Worm (Caenorhabditis elegans) whole organism, late embryonic: ENCODE data around the gene C54E4.12.

Experiments
- C38D4.7 ChIP-seq: fragments of 200-800 bp; sonication (Bioruptor generic); optimal IDR thresholded peaks from 2 replicates; lab custom pipeline; 2018; ENCODE audit warnings: mild to moderate bottlenecking, missing genetic modification characterization, moderate library complexity, missing compliant biosample characterization
- F13H6.1 ChIP-seq: sonication (generic microtip); optimal IDR thresholded peaks from 2 replicates; lab custom pipeline; 2016; ENCODE audit warnings: missing genetic modification characterization, missing compliant biosample characterization
- K02D7.2 ChIP-seq: sonication (generic microtip); optimal IDR thresholded peaks from 2 replicates; lab custom pipeline; 2017; ENCODE audit warnings: mild to moderate bottlenecking, missing genetic modification characterization, missing compliant biosample characterization
- ceh-14 ChIP-seq: sonication (generic microtip); optimal IDR thresholded peaks from 2 replicates; lab custom pipeline; 2016; ENCODE audit warnings: missing genotype, missing genetic modification characterization, missing compliant biosample characterization
- ceh-18 ChIP-seq: sonication (generic microtip); optimal IDR thresholded peaks from 2 replicates; lab custom pipeline; 2016; ENCODE audit warnings: missing genetic modification characterization, missing compliant biosample characterization
- ceh-2 ChIP-seq: sonication (generic microtip); optimal IDR thresholded peaks from 2 replicates; lab custom pipeline; 2016; ENCODE audit warnings: missing genotype, missing genetic modification characterization, missing compliant biosample characterization
- ceh-24 ChIP-seq: sonication (generic microtip); optimal IDR thresholded peaks from 2 replicates; lab custom pipeline; 2016; ENCODE audit warnings: mild to moderate bottlenecking, missing genetic modification characterization, missing compliant biosample characterization
- ceh-34 ChIP-seq: sonication (generic microtip); optimal IDR thresholded peaks from 2 replicates; lab custom pipeline; 2016; ENCODE audit warnings: mild to moderate bottlenecking, missing genetic modification characterization, missing compliant biosample characterization
- ceh-45 ChIP-seq: fragments of 200-800 bp; sonication (Bioruptor generic); IDR thresholded peaks from 2 replicates; pipeline ENCODE4 v1.3.6; 2022; ENCODE audit warnings: missing genetic modification reagents, missing genetic modification characterization, missing compliant biosample characterization
- ceh-48 ChIP-seq: sonication (generic microtip); optimal IDR thresholded peaks from 2 replicates; lab custom pipeline; 2016; ENCODE audit warnings: missing genetic modification characterization, inconsistent platforms, missing compliant biosample characterization
- ceh-6 ChIP-seq: fragments of 200-800 bp; sonication (Bioruptor generic); optimal IDR thresholded peaks from 2 replicates; lab custom pipeline; 2018; ENCODE audit warnings: mild to moderate bottlenecking, missing genetic modification characterization, missing compliant biosample characterization
- ceh-9 ChIP-seq: sonication (generic microtip); optimal IDR thresholded peaks from 2 replicates; lab custom pipeline; 2016; ENCODE audit warnings: mild to moderate bottlenecking, missing genetic modification characterization, inconsistent platforms, missing compliant biosample characterization
- che-1 ChIP-seq: sonication (generic microtip); optimal IDR thresholded peaks from 2 replicates; lab custom pipeline; 2016; ENCODE audit warnings: mild to moderate bottlenecking, missing genetic modification characterization, missing compliant biosample characterization
- elt-2 ChIP-seq: sonication (generic microtip); optimal IDR thresholded peaks from 2 replicates; lab custom pipeline; 2016; ENCODE audit warnings: missing genetic modification reagents, missing genetic modification characterization, missing compliant biosample characterization
- elt-4 ChIP-seq: sonication (generic microtip); optimal IDR thresholded peaks from 2 replicates; lab custom pipeline; 2016; ENCODE audit warnings: missing genetic modification characterization, missing compliant biosample characterization
- ets-4 ChIP-seq: sonication (generic microtip); optimal IDR thresholded peaks from 2 replicates; lab custom pipeline; 2016; ENCODE audit warnings: missing genetic modification characterization, missing compliant biosample characterization
- fkh-6 ChIP-seq: sonication (generic microtip); optimal IDR thresholded peaks from 2 replicates; lab custom pipeline; 2016; ENCODE audit warnings: missing genetic modification characterization, missing compliant biosample characterization
- gmeb-2 ChIP-seq: sonication (generic microtip); optimal IDR thresholded peaks from 2 replicates; lab custom pipeline; 2016; ENCODE audit warnings: missing genetic modification characterization, inconsistent platforms, missing compliant biosample characterization
- hlh-15 ChIP-seq: sonication (generic microtip); optimal IDR thresholded peaks from 2 replicates; lab custom pipeline; 2016; ENCODE audit warnings: missing genetic modification characterization, missing compliant biosample characterization
- lin-11 ChIP-seq: fragments of 200-800 bp; sonication (Bioruptor generic); optimal IDR thresholded peaks from 2 replicates; lab custom pipeline; 2018; ENCODE audit warnings: mild to moderate bottlenecking, missing genetic modification characterization, missing compliant biosample characterization
- madf-2 ChIP-seq: sonication (generic microtip); optimal IDR thresholded peaks from 2 replicates; lab custom pipeline; 2017; ENCODE audit warnings: missing genetic modification characterization, missing compliant biosample characterization
- nfya-1 ChIP-seq: sonication (generic microtip); optimal IDR thresholded peaks from 2 replicates; lab custom pipeline; 2017; ENCODE audit warnings: missing genetic modification characterization, mild to moderate bottlenecking, missing compliant biosample characterization, antibody characterized with exemption, moderate library complexity
- nhr-11 ChIP-seq: fragments of 150-350 bp; optimal IDR thresholded peaks from 2 replicates; lab custom pipeline; 2014; ENCODE audit warnings: missing biosample characterization, missing genetic modification characterization
- odd-2 ChIP-seq: sonication (generic microtip); optimal IDR thresholded peaks from 2 replicates; lab custom pipeline; 2017; ENCODE audit warnings: antibody characterized with exemption, mild to moderate bottlenecking, missing genetic modification characterization, missing compliant biosample characterization
- pag-3 ChIP-seq: sonication (generic microtip); optimal IDR thresholded peaks from 2 replicates; lab custom pipeline; 2016; ENCODE audit warnings: missing compliant biosample characterization, missing genetic modification characterization, borderline replicate concordance
- pha-2 ChIP-seq: sonication (generic microtip); optimal IDR thresholded peaks from 2 replicates; lab custom pipeline; 2017; ENCODE audit warnings: mild to moderate bottlenecking, missing genetic modification characterization, missing compliant biosample characterization
- pha-4 ChIP-seq: fragments of 150-350 bp; optimal IDR thresholded peaks from 2 replicates; lab custom pipeline; 2018; ENCODE audit warnings: missing biosample characterization, missing genetic modification reagents, missing genetic modification characterization
- pros-1 ChIP-seq: fragments of 150-350 bp; optimal IDR thresholded peaks from 2 replicates; lab custom pipeline; 2014; ENCODE audit warnings: missing biosample characterization, missing genetic modification reagents, missing genetic modification characterization
- ref-2 ChIP-seq: sonication (generic microtip); optimal IDR thresholded peaks from 2 replicates; lab custom pipeline; 2016; ENCODE audit warnings: missing genetic modification characterization, missing compliant biosample characterization
- sox-4 ChIP-seq: sonication (generic microtip); optimal IDR thresholded peaks from 2 replicates; lab custom pipeline; 2017; ENCODE audit warnings: mild to moderate bottlenecking, missing genetic modification characterization, inconsistent platforms, missing compliant biosample characterization
- tbx-2 ChIP-seq: sonication (generic microtip); optimal IDR thresholded peaks from 2 replicates; lab custom pipeline; 2016; ENCODE audit warnings: missing genetic modification characterization, missing compliant biosample characterization
- tbx-7 ChIP-seq: sonication (generic microtip); optimal IDR thresholded peaks from 2 replicates; lab custom pipeline; 2016; ENCODE audit warnings: missing genotype, missing genetic modification characterization, missing compliant biosample characterization
- ttx-3 ChIP-seq: sonication (generic microtip); optimal IDR thresholded peaks from 2 replicates; lab custom pipeline; 2016; ENCODE audit warnings: missing genetic modification reagents, missing genetic modification characterization, missing compliant biosample characterization
- unc-86 ChIP-seq: sonication (generic microtip); optimal IDR thresholded peaks from 2 replicates; lab custom pipeline; 2016; ENCODE audit warnings: missing genetic modification characterization, missing compliant biosample characterization
- zip-5 ChIP-seq: sonication (generic microtip); optimal IDR thresholded peaks from 2 replicates; lab custom pipeline; 2016; ENCODE audit warnings: missing genetic modification characterization, missing compliant biosample characterization
- ztf-16 ChIP-seq: sonication (generic microtip); optimal IDR thresholded peaks from 2 replicates; lab custom pipeline; 2017; ENCODE audit warnings: missing genetic modification characterization, missing compliant biosample characterization

C54E4.12 gene

ce11 chrIV:2127375-2127774 lies 13.1 kb downstream of the C54E4.12 start:
- no peak for TF ChIP-seq C38D4.7
- no peak for TF ChIP-seq K02D7.2
- no peak for TF ChIP-seq pros-1
- TF ChIP-seq ceh-6 (GFP tag; lab: Kevin White, UChicago) = no peak
- TF ChIP-seq odd-2 (tag; lab: Kevin White, UChicago) = no peak
- TF ChIP-seq ceh-18 (tag; lab: Kevin White, UChicago) = no peak
- no peak for TF ChIP-seq elt-2 (tag; lab: Kevin White, UChicago)
- TF ChIP-seq ceh-2 (tag; lab: Kevin White, UChicago) = no peak
- no peak for TF ChIP-seq gmeb-2 (tag; lab: Kevin White, UChicago)
- TF ChIP-seq ceh-45 = no peak
- no peak for TF ChIP-seq ceh-9 (tag; lab: Kevin White, UChicago)
- TF ChIP-seq madf-2 (tag; lab: Kevin White, UChicago) = no peak
- no peak for TF ChIP-seq ztf-16
- TF ChIP-seq ceh-24 (tag; lab: Kevin White, UChicago) = no peak
- no peak for TF ChIP-seq tbx-7 (tag; lab: Kevin White, UChicago)
- TF ChIP-seq ceh-14 (tag; lab: Kevin White, UChicago) = no peak

- TF ChIP-seq ceh-45 (no peak), ceh-34 (tag; lab: Kevin White, UChicago) (no peak), tbx-7 (tag; lab: Kevin White, UChicago) (no peak), ref-2 (tag; lab: Kevin White, UChicago) (no peak), pha-2 (no peak), che-1 (tag; lab: Kevin White, UChicago) (no peak), K02D7.2 (no peak), nfya-1 (tag; lab: Kevin White, UChicago) (no peak), sox-4 (tag; lab: Kevin White, UChicago) (no peak), pag-3 (tag; lab: Kevin White, UChicago) (no peak), ets-4 (tag; lab: Kevin White, UChicago) (no peak), zip-5 (tag; lab: Kevin White, UChicago) (no peak), tbx-2 (no peak), elt-4 (no peak), ttx-3 (tag; lab: Kevin White, UChicago) (no peak), pha-4 (tag; lab: Kevin White, UChicago) (no peak), hlh-15 (tag; lab: Kevin White, UChicago) (no peak), unc-86 (tag; lab: Kevin White, UChicago) (no peak), lin-11 (tag; lab: Kevin White, UChicago) (no peak)
Observed at ce11 chrIV:2122488-2122887, 18.0 kb downstream of the C54E4.12 start, which contains the start of gene glb-7. Gene glb-7, plus strand, starts transcription at chrIV:2122788.

ce11 chrIV:2117268-2117667 lies 23.2 kb downstream of the C54E4.12 start:
- no peak for TF ChIP-seq fkh-6 (tag; lab: Kevin White, UChicago)
- TF ChIP-seq pros-1 = no peak

ce11 chrIV:2114337-2114736 lies 26.1 kb downstream of the C54E4.12 start, which contains the start of gene xbx-4:
Gene xbx-4, plus strand, starts transcription at chrIV:2114637.
- TF ChIP-seq ceh-48 = no peak
- TF ChIP-seq F13H6.1 (tag; lab: Kevin White, UChicago) = no peak
- no peak for TF ChIP-seq zip-5 (tag; lab: Kevin White, UChicago)
- TF ChIP-seq ceh-34 (tag; lab: Kevin White, UChicago) = no peak
- no peak for TF ChIP-seq nhr-11 (tag; lab: Kevin White, UChicago)
